Worm (Caenorhabditis elegans) whole organism, late embryonic: Measurements from ENCODE around the gene C02H6.3.

Experiments used
- C08G9.2 ChIP-seq: sonication (generic microtip); optimal IDR thresholded peaks from 2 replicates; lab custom pipeline; 2016; ENCODE audit warnings: mild to moderate bottlenecking, missing genetic modification characterization, moderate library complexity, missing compliant biosample characterization
- F13H6.1 ChIP-seq: sonication (generic microtip); optimal IDR thresholded peaks from 2 replicates; lab custom pipeline; 2016; ENCODE audit warnings: missing genetic modification characterization, missing compliant biosample characterization
- K02D7.2 ChIP-seq: sonication (generic microtip); optimal IDR thresholded peaks from 2 replicates; lab custom pipeline; 2017; ENCODE audit warnings: mild to moderate bottlenecking, missing genetic modification characterization, missing compliant biosample characterization
- Y22D7AL.16 ChIP-seq: sonication (generic microtip); optimal IDR thresholded peaks from 2 replicates; lab custom pipeline; 2016; ENCODE audit warnings: missing genetic modification characterization, missing compliant biosample characterization
- ceh-19 ChIP-seq: fragments of 200-800 bp; sonication (Bioruptor generic); optimal IDR thresholded peaks from 2 replicates; lab custom pipeline; 2018; ENCODE audit warnings: mild to moderate bottlenecking, missing genetic modification characterization, missing compliant biosample characterization
- ceh-2 ChIP-seq: sonication (generic microtip); optimal IDR thresholded peaks from 2 replicates; lab custom pipeline; 2016; ENCODE audit warnings: missing genotype, missing genetic modification characterization, missing compliant biosample characterization
- ceh-45 ChIP-seq: fragments of 200-800 bp; sonication (Bioruptor generic); IDR thresholded peaks from 2 replicates; pipeline ENCODE4 v1.3.6; 2022; ENCODE audit warnings: missing genetic modification reagents, missing genetic modification characterization, missing compliant biosample characterization
- ceh-48 ChIP-seq: sonication (generic microtip); optimal IDR thresholded peaks from 2 replicates; lab custom pipeline; 2016; ENCODE audit warnings: missing genetic modification characterization, inconsistent platforms, missing compliant biosample characterization
- ceh-9 ChIP-seq: sonication (generic microtip); optimal IDR thresholded peaks from 2 replicates; lab custom pipeline; 2016; ENCODE audit warnings: mild to moderate bottlenecking, missing genetic modification characterization, inconsistent platforms, missing compliant biosample characterization
- elt-2 ChIP-seq: sonication (generic microtip); optimal IDR thresholded peaks from 2 replicates; lab custom pipeline; 2016; ENCODE audit warnings: missing genetic modification reagents, missing genetic modification characterization, missing compliant biosample characterization
- elt-4 ChIP-seq: sonication (generic microtip); optimal IDR thresholded peaks from 2 replicates; lab custom pipeline; 2016; ENCODE audit warnings: missing genetic modification characterization, missing compliant biosample characterization
- ets-4 ChIP-seq: sonication (generic microtip); optimal IDR thresholded peaks from 2 replicates; lab custom pipeline; 2016; ENCODE audit warnings: missing genetic modification characterization, missing compliant biosample characterization
- fax-1 ChIP-seq: sonication (generic microtip); optimal IDR thresholded peaks from 2 replicates; lab custom pipeline; 2016; ENCODE audit warnings: missing genotype, missing genetic modification characterization, missing compliant biosample characterization
- hlh-13 ChIP-seq: fragments of 200-800 bp; sonication (Bioruptor generic); optimal IDR thresholded peaks from 2 replicates; lab custom pipeline; 2018; ENCODE audit warnings: mild to moderate bottlenecking, missing genetic modification characterization, missing compliant biosample characterization
- hlh-30 ChIP-seq: sonication (generic microtip); optimal IDR thresholded peaks from 2 replicates; lab custom pipeline; 2017; ENCODE audit warnings: antibody characterized with exemption, missing genetic modification characterization, missing compliant biosample characterization; ENCODE audit not compliant: insufficient read depth
- hlh-6 ChIP-seq: sonication (generic microtip); optimal IDR thresholded peaks from 2 replicates; lab custom pipeline; 2016; ENCODE audit warnings: missing genotype, missing genetic modification characterization, missing compliant biosample characterization
- lim-6 ChIP-seq: sonication (generic microtip); optimal IDR thresholded peaks from 2 replicates; lab custom pipeline; 2016; ENCODE audit warnings: missing genetic modification characterization, missing compliant biosample characterization
- madf-2 ChIP-seq: sonication (generic microtip); optimal IDR thresholded peaks from 2 replicates; lab custom pipeline; 2017; ENCODE audit warnings: missing genetic modification characterization, missing compliant biosample characterization
- nfya-1 ChIP-seq: sonication (generic microtip); optimal IDR thresholded peaks from 2 replicates; lab custom pipeline; 2017; ENCODE audit warnings: missing genetic modification characterization, mild to moderate bottlenecking, missing compliant biosample characterization, antibody characterized with exemption, moderate library complexity
- npax-4 ChIP-seq: sonication (generic microtip); optimal IDR thresholded peaks from 2 replicates; lab custom pipeline; 2016; ENCODE audit warnings: missing genetic modification characterization, missing compliant biosample characterization
- odd-2 ChIP-seq: sonication (generic microtip); optimal IDR thresholded peaks from 2 replicates; lab custom pipeline; 2017; ENCODE audit warnings: antibody characterized with exemption, mild to moderate bottlenecking, missing genetic modification characterization, missing compliant biosample characterization
- pag-3 ChIP-seq: sonication (generic microtip); optimal IDR thresholded peaks from 2 replicates; lab custom pipeline; 2016; ENCODE audit warnings: missing compliant biosample characterization, missing genetic modification characterization, borderline replicate concordance
- pat-9 ChIP-seq: fragments of 200-800 bp; sonication (Bioruptor generic); optimal IDR thresholded peaks from 2 replicates; lab custom pipeline; 2018; ENCODE audit warnings: mild to moderate bottlenecking, missing genetic modification characterization, moderate library complexity, missing compliant biosample characterization
- rnt-1 ChIP-seq: sonication (generic microtip); optimal IDR thresholded peaks from 2 replicates; lab custom pipeline; 2016; ENCODE audit warnings: missing genetic modification characterization, missing compliant biosample characterization
- sox-4 ChIP-seq: sonication (generic microtip); optimal IDR thresholded peaks from 2 replicates; lab custom pipeline; 2017; ENCODE audit warnings: mild to moderate bottlenecking, missing genetic modification characterization, inconsistent platforms, missing compliant biosample characterization
- syd-9 ChIP-seq: sonication (generic microtip); optimal IDR thresholded peaks from 2 replicates; lab custom pipeline; 2016; ENCODE audit warnings: mild to moderate bottlenecking, missing genetic modification characterization, moderate library complexity, missing compliant biosample characterization
- tbx-2 ChIP-seq: sonication (generic microtip); optimal IDR thresholded peaks from 2 replicates; lab custom pipeline; 2016; ENCODE audit warnings: missing genetic modification characterization, missing compliant biosample characterization
- ttx-3 ChIP-seq: sonication (generic microtip); optimal IDR thresholded peaks from 2 replicates; lab custom pipeline; 2016; ENCODE audit warnings: missing genetic modification reagents, missing genetic modification characterization, missing compliant biosample characterization
- unc-3 ChIP-seq, 2 experiments: fragments of 200-800 bp in 1 of 2; sonication (Bioruptor generic) in 1 of 2; sonication (generic microtip) in 1 of 2; conservative IDR thresholded peaks in 1 of 2; optimal IDR thresholded peaks in 1 of 2; 2 replicates each; pipeline versions ENCODE4 v1.3.6 to Lab custom; 2016 to 2022; ENCODE audit warnings: missing compliant biosample characterization in 2 of 2, missing genetic modification characterization in 2 of 2, missing genetic modification reagents in 1 of 2
- unc-42 ChIP-seq: sonication (generic microtip); optimal IDR thresholded peaks from 2 replicates; lab custom pipeline; 2016; ENCODE audit warnings: missing genotype, missing genetic modification characterization, missing compliant biosample characterization
- ztf-16 ChIP-seq: sonication (generic microtip); optimal IDR thresholded peaks from 2 replicates; lab custom pipeline; 2017; ENCODE audit warnings: missing genetic modification characterization, missing compliant biosample characterization

The C02H6.3 gene

DNA sequence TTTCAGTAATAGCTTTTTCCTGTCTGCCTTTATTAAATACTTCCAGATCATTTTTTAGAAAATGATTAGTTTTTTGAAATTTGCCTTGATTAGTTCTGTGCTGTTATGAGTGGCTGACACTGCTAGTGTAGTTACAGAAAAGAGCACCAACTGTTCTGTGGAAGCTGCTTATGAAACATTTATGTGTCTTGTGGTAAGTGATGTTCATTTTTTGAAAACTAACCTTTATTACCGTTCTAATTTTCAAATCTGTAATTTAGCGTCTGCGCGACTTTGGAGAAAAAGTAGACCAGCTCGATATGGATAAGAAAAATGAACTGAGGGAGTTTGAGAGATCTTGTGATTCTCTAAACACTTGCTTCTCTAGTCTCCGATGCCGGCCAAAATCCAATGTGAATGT lies 18.1 kb downstream of the C02H6.3 start, which contains the start of gene srj-14:
TSS of gene srj-14 (plus strand) at position 131 of the 400 bp plus-strand sequence.
- TF ChIP-seq K02D7.2 (tag; lab: Kevin White, UChicago) (no peak), tbx-2 (tag; lab: Kevin White, UChicago) (no peak), ttx-3 (no peak), ztf-16 (tag; lab: Kevin White, UChicago) (no peak), pag-3 (tag; lab: Kevin White, UChicago) (no peak), syd-9 (tag; lab: Kevin White, UChicago) (no peak)

DNA sequence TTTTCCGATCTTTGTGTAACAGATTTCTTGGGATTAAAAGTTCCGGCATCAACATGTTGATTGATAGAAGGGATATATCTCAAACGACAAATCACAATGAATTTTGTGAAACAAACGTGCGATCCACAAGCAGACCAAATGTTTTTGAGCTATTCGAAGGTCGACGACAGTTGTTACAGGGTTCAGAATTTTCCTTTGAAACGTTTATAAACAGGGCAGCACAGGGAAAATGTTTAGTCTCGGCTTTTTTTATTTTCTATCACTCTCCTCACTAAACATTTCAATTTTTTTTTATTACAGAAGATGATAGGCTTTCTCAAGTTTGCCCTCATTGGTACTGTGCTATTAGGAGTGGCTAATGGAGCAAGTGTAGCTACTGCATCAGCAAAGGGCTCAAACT lies 22.7 kb downstream of the C02H6.3 start, which contains the start of gene exc-13:
TSS of gene exc-13 (plus strand) at position 301 of the 400 bp plus-strand sequence.
- no peak for TF ChIP-seq pat-9 (tag; lab: Kevin White, UChicago)
- no peak for TF ChIP-seq nfya-1
- no peak for TF ChIP-seq ztf-16 (tag; lab: Kevin White, UChicago)
- no peak for TF ChIP-seq madf-2 (tag; lab: Kevin White, UChicago)
- no peak for TF ChIP-seq elt-4 (tag; lab: Kevin White, UChicago)
- TF ChIP-seq hlh-30 (tag; lab: Kevin White, UChicago) = no peak
- TF ChIP-seq sox-4 (tag; lab: Kevin White, UChicago) = no peak
- TF ChIP-seq fax-1 (tag; lab: Kevin White, UChicago) = no peak
- TF ChIP-seq ceh-19 (GFP tag; lab: Kevin White, UChicago) = no peak
- TF ChIP-seq unc-42 (tag; lab: Kevin White, UChicago) = no peak
- no peak for TF ChIP-seq C08G9.2 (tag; lab: Kevin White, UChicago)

DNA sequence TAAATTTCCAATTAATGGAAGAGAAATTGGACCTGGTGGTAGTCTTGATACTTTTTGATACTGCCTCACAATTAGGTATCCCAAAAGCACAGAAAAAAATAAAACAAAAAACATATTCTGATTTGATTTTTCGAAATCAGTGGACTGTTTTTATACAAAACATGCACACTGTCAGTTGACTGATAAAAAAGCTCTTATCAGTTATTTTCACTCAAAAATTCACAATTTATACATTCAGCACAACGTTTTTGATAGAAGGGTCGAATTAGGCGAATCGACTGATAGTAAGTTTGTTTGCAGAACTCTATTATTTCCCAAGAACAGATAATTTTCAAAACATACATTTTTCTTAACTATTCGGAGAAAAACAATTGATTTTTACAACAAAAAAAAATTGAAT lies 23.6 kb downstream of the C02H6.3 start, which contains the start of gene cyp-35A2:
TSS of gene cyp-35A2 (minus strand) at position 124 of the 400 bp plus-strand sequence.
- TF ChIP-seq ceh-2 (no peak), elt-2 (tag; lab: Kevin White, UChicago) (peak; percentile 64)

DNA sequence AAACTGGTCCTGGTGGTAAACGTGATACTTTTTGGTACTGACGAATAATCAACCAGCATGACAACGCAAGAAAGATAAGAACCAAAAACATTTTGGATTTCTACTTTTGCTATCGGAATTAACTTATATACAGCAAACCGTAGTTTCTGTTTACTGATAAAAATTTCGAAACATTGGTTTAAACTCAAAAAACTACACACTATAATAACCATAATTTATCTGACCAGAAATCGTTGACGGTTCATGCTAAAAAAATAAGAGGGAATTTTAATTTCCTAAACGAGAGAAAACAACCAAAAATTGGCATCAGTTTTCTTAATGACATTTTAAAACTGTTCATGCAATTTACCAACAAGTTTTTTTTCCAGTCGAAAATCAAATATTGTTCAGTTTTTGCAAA lies 26.0 kb downstream of the C02H6.3 start, which contains the start of gene cyp-35A1:
TSS of gene cyp-35A1 (minus strand) at position 101 of the 400 bp plus-strand sequence.
- TF ChIP-seq ceh-45 (no peak), hlh-6 (no peak), Y22D7AL.16 (no peak)
- TF ChIP-seq, all 69 proteins: peak for 0

DNA sequence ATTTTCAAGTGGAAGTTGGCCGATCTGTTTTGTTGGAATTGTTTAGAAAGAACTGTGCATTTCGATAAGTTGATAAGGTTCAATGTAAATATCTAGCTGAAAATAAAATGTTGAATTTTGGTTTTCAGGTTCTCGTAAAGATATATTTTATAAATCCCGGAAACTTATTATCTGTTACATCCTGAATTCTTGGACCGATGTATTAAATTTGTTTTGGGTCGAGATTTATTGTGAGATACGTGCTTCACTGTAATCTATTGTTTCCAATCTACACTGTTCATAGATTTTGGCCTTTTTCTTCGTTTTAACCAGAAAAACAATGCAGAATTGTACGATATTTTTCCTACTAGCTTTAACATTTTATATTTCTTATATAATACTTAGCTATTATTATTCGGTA lies 30.5 kb downstream of the C02H6.3 start, which contains the start of gene C03G6.6:
TSS of gene C03G6.6 (plus strand) at position 301 of the 400 bp plus-strand sequence.
- no peak for TF ChIP-seq unc-3 (GFP tag; conservative IDR thresholded peaks at IDR 0.05; lab: Robert Waterston, UW)
- no peak for TF ChIP-seq unc-3 (tag; optimal IDR thresholded peaks at IDR 0.05; lab: Kevin White, UChicago)
- TF ChIP-seq ceh-45 = no peak
- no peak for TF ChIP-seq F13H6.1 (tag; lab: Kevin White, UChicago)
- TF ChIP-seq ets-4 (tag; lab: Kevin White, UChicago) = no peak
- TF ChIP-seq ceh-2 = no peak
- no peak for TF ChIP-seq hlh-13 (GFP tag; lab: Kevin White, UChicago)
- TF ChIP-seq lim-6 (tag; lab: Kevin White, UChicago) = no peak
- no peak for TF ChIP-seq elt-4 (tag; lab: Kevin White, UChicago)
- TF ChIP-seq pag-3 (tag; lab: Kevin White, UChicago) = no peak
- TF ChIP-seq odd-2 = no peak
- no peak for TF ChIP-seq fax-1 (tag; lab: Kevin White, UChicago)
- no peak for TF ChIP-seq npax-4 (tag; lab: Kevin White, UChicago)
- TF ChIP-seq ceh-9 (tag; lab: Kevin White, UChicago) = no peak
- no peak for TF ChIP-seq ztf-16 (tag; lab: Kevin White, UChicago)
- TF ChIP-seq ceh-48 (tag; lab: Kevin White, UChicago) = no peak
- TF ChIP-seq rnt-1 (tag; lab: Kevin White, UChicago) = no peak
